Worm (Caenorhabditis elegans) whole organism, late embryonic: ENCODE measurements around the gene K02F6.6.
"Not testable (repeated sequence)": the region's sequence is repeated elsewhere in the genome, so short reads cannot be mapped to it uniquely, and the experiment has no call there.

Source experiments
- ceh-2 ChIP-seq: sonication (generic microtip); optimal IDR thresholded peaks from 2 replicates; lab custom pipeline; 2016; ENCODE audit warnings: missing genotype, missing genetic modification characterization, missing compliant biosample characterization
- ceh-48 ChIP-seq: sonication (generic microtip); optimal IDR thresholded peaks from 2 replicates; lab custom pipeline; 2016; ENCODE audit warnings: missing genetic modification characterization, inconsistent platforms, missing compliant biosample characterization
- dve-1 ChIP-seq: sonication (generic microtip); optimal IDR thresholded peaks from 2 replicates; lab custom pipeline; 2017; ENCODE audit warnings: antibody characterized with exemption, mild to moderate bottlenecking, missing genetic modification characterization, missing compliant biosample characterization
- elt-2 ChIP-seq: sonication (generic microtip); optimal IDR thresholded peaks from 2 replicates; lab custom pipeline; 2016; ENCODE audit warnings: missing genetic modification reagents, missing genetic modification characterization, missing compliant biosample characterization
- fkh-10 ChIP-seq: fragments of 150-350 bp; optimal IDR thresholded peaks from 2 replicates; lab custom pipeline; 2014; ENCODE audit warnings: missing biosample characterization, missing genetic modification reagents, missing genetic modification characterization
- hlh-8 ChIP-seq: sonication (generic microtip); optimal IDR thresholded peaks from 2 replicates; lab custom pipeline; 2016; ENCODE audit warnings: missing genotype, missing genetic modification characterization, missing compliant biosample characterization
- odd-2 ChIP-seq: sonication (generic microtip); optimal IDR thresholded peaks from 2 replicates; lab custom pipeline; 2017; ENCODE audit warnings: antibody characterized with exemption, mild to moderate bottlenecking, missing genetic modification characterization, missing compliant biosample characterization
- pag-3 ChIP-seq: sonication (generic microtip); optimal IDR thresholded peaks from 2 replicates; lab custom pipeline; 2016; ENCODE audit warnings: missing compliant biosample characterization, missing genetic modification characterization, borderline replicate concordance
- pax-1 ChIP-seq: fragments of 150-350 bp; optimal IDR thresholded peaks from 2 replicates; lab custom pipeline; 2014; ENCODE audit warnings: missing biosample characterization, missing genetic modification characterization
- ref-2 ChIP-seq: sonication (generic microtip); optimal IDR thresholded peaks from 2 replicates; lab custom pipeline; 2016; ENCODE audit warnings: missing genetic modification characterization, missing compliant biosample characterization
- sox-4 ChIP-seq: sonication (generic microtip); optimal IDR thresholded peaks from 2 replicates; lab custom pipeline; 2017; ENCODE audit warnings: mild to moderate bottlenecking, missing genetic modification characterization, inconsistent platforms, missing compliant biosample characterization

- not testable (repeated sequence) for TF ChIP-seq fkh-10 (GFP tag; lab: Kevin White, UChicago); ceh-48 (tag; lab: Kevin White, UChicago); dve-1 (tag; lab: Kevin White, UChicago); pax-1 (tag; lab: Kevin White, UChicago); elt-2 (tag; lab: Kevin White, UChicago); ceh-2 (tag; lab: Kevin White, UChicago); pag-3 (tag; lab: Kevin White, UChicago); hlh-8; sox-4 (tag; lab: Kevin White, UChicago); odd-2 (tag; lab: Kevin White, UChicago); ref-2 (tag; lab: Kevin White, UChicago)
Observed at ce11 chrII:2534459-2534858, 3.9 kb downstream of the K02F6.6 start, which contains the start of gene K02F6.5.
